Fruit fly (Drosophila melanogaster) whole organism, prepupa: ENCODE results near the gene UBL3.

Experiments
- CG11294 ChIP-seq: fragments of 200-800 bp; sonication (Bioruptor generic); IDR thresholded peaks from 2 replicates; pipeline ENCODE4 v1.3.6; 2022; ENCODE audit warnings: missing biosample characterization, missing genetic modification characterization
- CG32006 ChIP-seq: fragments of 200-800 bp; sonication (Bioruptor generic); optimal IDR thresholded peaks from 3 replicates; lab custom pipeline; 2017; ENCODE audit warnings: missing biosample characterization, mild to moderate bottlenecking, missing genetic modification characterization
- CG9139 ChIP-seq: fragments of 200-800 bp; sonication (Bioruptor generic); optimal IDR thresholded peaks from 3 replicates; lab custom pipeline; 2017; ENCODE audit warnings: missing biosample characterization, mild to moderate bottlenecking, missing genetic modification characterization
- Met ChIP-seq: fragments of 200-800 bp; sonication (Bioruptor generic); optimal IDR thresholded peaks from 3 replicates; lab custom pipeline; 2016; ENCODE audit warnings: missing biosample characterization, missing genetic modification characterization
- acj6 ChIP-seq: fragments of 200-800 bp; sonication (Bioruptor generic); optimal IDR thresholded peaks from 3 replicates; lab custom pipeline; 2016; ENCODE audit warnings: missing biosample characterization, missing genetic modification characterization
- svp ChIP-seq: fragments of 200-800 bp; sonication (Bioruptor generic); peaks from one replicate; lab custom pipeline; 2016; ENCODE audit warnings: missing biosample characterization, missing genetic modification characterization
- topi ChIP-seq: fragments of 200-800 bp; sonication (Bioruptor generic); optimal IDR thresholded peaks from 3 replicates; lab custom pipeline; 2016; ENCODE audit warnings: missing biosample characterization, missing genetic modification characterization

dm6 chrX:15887247-15887616 lies 34.3 kb upstream of the UBL3 start, which contains the start of gene tay:
- TF ChIP-seq CG32006 (GFP tag; lab: Kevin White, UChicago) (no peak), topi (GFP tag; lab: Kevin White, UChicago) (no peak), svp (no peak), acj6 (no peak), CG9139 (no peak), CG11294 (GFP tag; lab: Robert Waterston, UW) (no peak), Met (GFP tag; lab: Kevin White, UChicago) (no peak)
